Worm (Caenorhabditis elegans) whole organism, young adult: ENCODE results near the gene srx-51.

Source experiments
- C06A6.2 ChIP-seq: fragments of 200-800 bp; sonication (Bioruptor generic); conservative IDR thresholded peaks from 2 replicates; pipeline ENCODE4 v1.3.6; 2022; ENCODE audit warnings: missing genetic modification characterization, missing compliant biosample characterization
- F37B4.10 ChIP-seq: fragments of 200-800 bp; sonication (Bioruptor generic); IDR thresholded peaks from 2 replicates; pipeline ENCODE4 v1.3.6; 2022; ENCODE audit warnings: missing genetic modification characterization, missing compliant biosample characterization
- F39B2.1 ChIP-seq: fragments of 200-800 bp; sonication (Bioruptor generic); IDR thresholded peaks from 2 replicates; pipeline ENCODE4 v1.3.6; 2022; ENCODE audit warnings: missing genetic modification reagents, missing genetic modification characterization, missing compliant biosample characterization
- F55B11.4 ChIP-seq: sonication (generic microtip); optimal IDR thresholded peaks from 2 replicates; lab custom pipeline; 2016; ENCODE audit warnings: missing compliant biosample characterization, missing genetic modification characterization, borderline replicate concordance; ENCODE audit not compliant: insufficient read depth
- Y79H2A.3 ChIP-seq: fragments of 200-800 bp; sonication (Bioruptor generic); conservative IDR thresholded peaks from 2 replicates; pipeline ENCODE4 v1.3.6; 2022; ENCODE audit warnings: missing genetic modification reagents, missing genetic modification characterization, missing compliant biosample characterization
- akir-1 ChIP-seq: fragments of 200-800 bp; sonication (Bioruptor generic); optimal IDR thresholded peaks from 2 replicates; lab custom pipeline; 2018; ENCODE audit warnings: mild to moderate bottlenecking, missing genetic modification characterization, moderate library complexity, missing compliant biosample characterization
- ama-1 ChIP-seq, 3 experiments: fragments of 150-350 bp in 1 of 3; sonication (generic microtip) in 2 of 3; optimal IDR thresholded peaks; 2 replicates each; lab custom pipeline; 2014 to 2018; ENCODE audit warnings: missing biosample characterization in 2 of 3, missing genetic modification characterization in 2 of 3, missing genetic modification reagents in 2 of 3
- aptf-3 ChIP-seq: fragments of 200-800 bp; sonication (Bioruptor generic); IDR thresholded peaks from 2 replicates; pipeline ENCODE4 v1.3.6; 2022; ENCODE audit warnings: missing genetic modification characterization, missing compliant biosample characterization
- atf-7 ChIP-seq: sonication (generic microtip); optimal IDR thresholded peaks from 2 replicates; lab custom pipeline; 2017; ENCODE audit warnings: mild to moderate bottlenecking, missing genetic modification characterization, missing compliant biosample characterization
- attf-5 ChIP-seq: fragments of 200-800 bp; sonication (Bioruptor generic); optimal IDR thresholded peaks from 2 replicates; lab custom pipeline; 2018; ENCODE audit warnings: mild to moderate bottlenecking, missing genetic modification characterization, missing compliant biosample characterization
- bed-1 ChIP-seq: fragments of 200-800 bp; sonication (Bioruptor generic); IDR thresholded peaks from 2 replicates; pipeline ENCODE4 v1.3.6; 2022; ENCODE audit warnings: missing genetic modification reagents, missing genetic modification characterization, missing compliant biosample characterization
- ccch-3 ChIP-seq: fragments of 200-800 bp; sonication (Bioruptor generic); optimal IDR thresholded peaks from 2 replicates; lab custom pipeline; 2018; ENCODE audit warnings: mild to moderate bottlenecking, missing genetic modification characterization, missing compliant biosample characterization
- cebp-1 ChIP-seq, 2 experiments: fragments of 200-800 bp in 1 of 2; sonication (Bioruptor generic) in 1 of 2; sonication (generic microtip) in 1 of 2; IDR thresholded peaks in 1 of 2; optimal IDR thresholded peaks in 1 of 2; 2 replicates each; pipeline versions ENCODE4 v1.3.6 to Lab custom; 2017 to 2022; ENCODE audit warnings: missing compliant biosample characterization in 2 of 2, missing genetic modification characterization in 2 of 2, mild to moderate bottlenecking in 1 of 2, missing genetic modification reagents in 1 of 2, moderate library complexity in 1 of 2
- ceh-79 ChIP-seq: sonication (generic microtip); optimal IDR thresholded peaks from 2 replicates; lab custom pipeline; 2017; ENCODE audit warnings: mild to moderate bottlenecking, missing genetic modification characterization, missing compliant biosample characterization
- dox-1 ChIP-seq: fragments of 200-800 bp; sonication (Bioruptor generic); IDR thresholded peaks from 2 replicates; pipeline ENCODE4 v1.3.6; 2022; ENCODE audit warnings: missing genetic modification reagents, missing genetic modification characterization, missing compliant biosample characterization
- dpl-1 ChIP-seq: fragments of 150-350 bp; optimal IDR thresholded peaks from 2 replicates; lab custom pipeline; 2014; ENCODE audit warnings: missing biosample characterization, missing genetic modification reagents, missing genetic modification characterization
- egl-44 ChIP-seq: fragments of 200-800 bp; sonication (Bioruptor generic); IDR thresholded peaks from 2 replicates; pipeline ENCODE4 v1.3.6; 2022; ENCODE audit warnings: missing genetic modification reagents, missing genetic modification characterization, missing compliant biosample characterization
- fkh-3 ChIP-seq: sonication (generic microtip); optimal IDR thresholded peaks from 2 replicates; lab custom pipeline; 2016; ENCODE audit warnings: mild to moderate bottlenecking, missing genetic modification characterization, missing compliant biosample characterization
- hlh-12 ChIP-seq: sonication (generic microtip); optimal IDR thresholded peaks from 2 replicates; lab custom pipeline; 2016; ENCODE audit warnings: missing genetic modification characterization, missing compliant biosample characterization
- hmg-1.2 ChIP-seq: fragments of 200-800 bp; sonication (Bioruptor generic); IDR thresholded peaks from 2 replicates; pipeline ENCODE4 v1.3.6; 2022; ENCODE audit warnings: missing genetic modification reagents, missing genetic modification characterization, missing compliant biosample characterization
- let-526 ChIP-seq: fragments of 200-800 bp; sonication (Bioruptor generic); IDR thresholded peaks from 2 replicates; pipeline ENCODE4 v1.3.6; 2022; ENCODE audit warnings: missing genetic modification reagents, missing genetic modification characterization, missing compliant biosample characterization
- lin-54 ChIP-seq: fragments of 200-800 bp; sonication (Bioruptor generic); optimal IDR thresholded peaks from 2 replicates; lab custom pipeline; 2018; ENCODE audit warnings: mild to moderate bottlenecking, missing genetic modification characterization, missing compliant biosample characterization
- lir-1 ChIP-seq: fragments of 200-800 bp; sonication (Bioruptor generic); conservative IDR thresholded peaks from 2 replicates; pipeline ENCODE4 v1.3.6; 2022; ENCODE audit warnings: missing genetic modification reagents, missing genetic modification characterization, missing compliant biosample characterization
- lsl-1 ChIP-seq: fragments of 200-800 bp; sonication (Bioruptor generic); optimal IDR thresholded peaks from 2 replicates; lab custom pipeline; 2018; ENCODE audit warnings: mild to moderate bottlenecking, missing genetic modification characterization, moderate library complexity, missing compliant biosample characterization
- madf-3 ChIP-seq: fragments of 200-800 bp; sonication (Bioruptor generic); IDR thresholded peaks from 2 replicates; pipeline ENCODE4 v1.3.6; 2022; ENCODE audit warnings: missing genetic modification reagents, missing genetic modification characterization, missing compliant biosample characterization
- madf-6 ChIP-seq: fragments of 200-800 bp; sonication (Bioruptor generic); IDR thresholded peaks from 2 replicates; pipeline ENCODE4 v1.3.6; 2022; ENCODE audit warnings: missing genetic modification reagents, missing genetic modification characterization, missing compliant biosample characterization
- mel-28 ChIP-seq: sonication (generic microtip); optimal IDR thresholded peaks from 2 replicates; lab custom pipeline; 2016; ENCODE audit warnings: borderline replicate concordance, mild to moderate bottlenecking, missing genetic modification characterization, missing compliant biosample characterization
- nfyb-1 ChIP-seq: fragments of 200-800 bp; sonication (Bioruptor generic); IDR thresholded peaks from 2 replicates; pipeline ENCODE4 v1.3.6; 2022; ENCODE audit warnings: missing genetic modification reagents, missing genetic modification characterization, missing compliant biosample characterization
- nhr-179 ChIP-seq: sonication (generic microtip); optimal IDR thresholded peaks from 2 replicates; lab custom pipeline; 2016; ENCODE audit warnings: mild to moderate bottlenecking, missing genetic modification characterization, missing compliant biosample characterization
- nhr-27 ChIP-seq: fragments of 200-800 bp; sonication (Bioruptor generic); optimal IDR thresholded peaks from 2 replicates; lab custom pipeline; 2018; ENCODE audit warnings: mild to moderate bottlenecking, missing genetic modification characterization, moderate library complexity, missing compliant biosample characterization
- nhr-80 ChIP-seq: sonication (generic microtip); optimal IDR thresholded peaks from 2 replicates; lab custom pipeline; 2016; ENCODE audit warnings: missing genetic modification characterization, missing compliant biosample characterization
- repo-1 ChIP-seq: sonication (generic microtip); optimal IDR thresholded peaks from 2 replicates; lab custom pipeline; 2017; ENCODE audit warnings: mild to moderate bottlenecking, missing genetic modification characterization, missing compliant biosample characterization
- sdz-38 ChIP-seq: sonication (generic microtip); optimal IDR thresholded peaks from 2 replicates; lab custom pipeline; 2016; ENCODE audit warnings: missing genotype, missing genetic modification characterization, missing compliant biosample characterization
- snpc-1.1 ChIP-seq: sonication (generic microtip); optimal IDR thresholded peaks from 2 replicates; lab custom pipeline; 2017; ENCODE audit warnings: missing genetic modification characterization, mild to moderate bottlenecking, missing compliant biosample characterization, antibody characterized with exemption, moderate library complexity, missing genotype, missing genetic modification reagents; ENCODE audit not compliant: insufficient read depth
- sptf-2 ChIP-seq: fragments of 200-800 bp; sonication (Bioruptor generic); optimal IDR thresholded peaks from 2 replicates; lab custom pipeline; 2018; ENCODE audit warnings: mild to moderate bottlenecking, missing genetic modification characterization, missing compliant biosample characterization
- ztf-22 ChIP-seq: fragments of 200-800 bp; sonication (Bioruptor generic); optimal IDR thresholded peaks from 2 replicates; lab custom pipeline; 2018; ENCODE audit warnings: mild to moderate bottlenecking, missing genetic modification characterization, moderate library complexity, missing compliant biosample characterization
- ztf-25 ChIP-seq: fragments of 200-800 bp; sonication (Bioruptor generic); IDR thresholded peaks from 2 replicates; pipeline ENCODE4 v1.3.6; 2022; ENCODE audit warnings: missing genetic modification reagents, missing genetic modification characterization, missing compliant biosample characterization

The srx-51 gene

ce11 chrV:15272263-15272662 is 9.4 kb upstream of the srx-51 start, which contains the start of gene T10H4.4:
Gene T10H4.4, minus strand, starts transcription at chrV:15272363.
- no peak for TF ChIP-seq ztf-22 (GFP tag; lab: Kevin White, UChicago)
- no peak for TF ChIP-seq let-526 (GFP tag; lab: Robert Waterston, UW)
- no peak for TF ChIP-seq nhr-179
- no peak for TF ChIP-seq ama-1 (optimal IDR thresholded peaks at IDR 0.05; lab: Kevin White, UChicago)
- TF ChIP-seq ama-1 (GFP tag; optimal IDR thresholded peaks at IDR 0.05; lab: Kevin White, UChicago), result no peak
- no peak for TF ChIP-seq nhr-27 (tag; lab: Kevin White, UChicago)
- TF ChIP-seq cebp-1 (GFP tag; IDR thresholded peaks at IDR 0.05; lab: Robert Waterston, UW), result no peak
- no peak for TF ChIP-seq cebp-1 (tag; optimal IDR thresholded peaks at IDR 0.05; lab: Kevin White, UChicago)
- TF ChIP-seq fkh-3 (tag; lab: Kevin White, UChicago), result no peak
- no peak for TF ChIP-seq aptf-3 (GFP tag; lab: Robert Waterston, UW)
- TF ChIP-seq madf-6 (GFP tag; lab: Robert Waterston, UW), result no peak
- TF ChIP-seq egl-44 (GFP tag; lab: Robert Waterston, UW), result no peak

- TF ChIP-seq hmg-1.2 (GFP tag; lab: Robert Waterston, UW) (no peak), atf-7 (tag; lab: Kevin White, UChicago) (no peak), F37B4.10 (no peak), akir-1 (GFP tag; lab: Kevin White, UChicago) (no peak), nfyb-1 (GFP tag; lab: Robert Waterston, UW) (no peak), hlh-12 (tag; lab: Kevin White, UChicago) (no peak), ccch-3 (GFP tag; lab: Kevin White, UChicago) (no peak), lin-54 (no peak)
Measured at ce11 chrV:15274757-15275156, 6.9 kb upstream of the srx-51 start, which contains the start of gene srw-16. Gene srw-16, minus strand, starts transcription at chrV:15274857.

ce11 chrV:15276915-15277314 is 4.8 kb upstream of the srx-51 start, which contains the start of gene srw-17:
Gene srw-17, minus strand, starts transcription at chrV:15277015.
- TF ChIP-seq Y79H2A.3 (GFP tag; lab: Robert Waterston, UW) (no peak), mel-28 (tag; lab: Kevin White, UChicago) (no peak), madf-6 (GFP tag; lab: Robert Waterston, UW) (no peak), ztf-25 (GFP tag; lab: Robert Waterston, UW) (no peak), C06A6.2 (GFP tag; lab: Robert Waterston, UW) (no peak), ceh-79 (tag; lab: Kevin White, UChicago) (no peak), snpc-1.1 (no peak), repo-1 (tag; lab: Kevin White, UChicago) (no peak), dpl-1 (GFP tag; lab: Kevin White, UChicago) (no peak), sptf-2 (GFP tag; lab: Kevin White, UChicago) (no peak), attf-5 (GFP tag; lab: Kevin White, UChicago) (no peak), madf-3 (GFP tag; lab: Robert Waterston, UW) (no peak)

ce11 chrV:15285984-15286383 is 4.3 kb downstream of the srx-51 start:
- TF ChIP-seq ceh-79 (tag; lab: Kevin White, UChicago) (no peak), nhr-80 (tag; lab: Kevin White, UChicago) (peak; percentile 59), F55B11.4 (tag; lab: Kevin White, UChicago) (no peak), F39B2.1 (GFP tag; lab: Robert Waterston, UW) (no peak), dox-1 (GFP tag; lab: Robert Waterston, UW) (no peak), bed-1 (GFP tag; lab: Robert Waterston, UW) (no peak), atf-7 (tag; lab: Kevin White, UChicago) (peak; percentile 89), lir-1 (GFP tag; lab: Robert Waterston, UW) (no peak), madf-3 (GFP tag; lab: Robert Waterston, UW) (0 out of 2 replicates have a peak, but pooled peaks have one; percentile 7), lsl-1 (GFP tag; lab: Kevin White, UChicago) (no peak), ztf-25 (GFP tag; lab: Robert Waterston, UW) (no peak), sdz-38 (no peak)
